Fruit fly (Drosophila melanogaster): ENCODE data around the gene Rac1.

Gene Rac1

dm6 chr3L:1329724-1330123, 27.2 kb upstream of the Rac1 start, which contains the start of gene ND-ACP (continued):
- TF ChIP-seq CG2875 (GFP tag; optimal IDR thresholded peaks at IDR 0.05) (no peak), CG30020 (tag; optimal IDR thresholded peaks at IDR 0.05) (peak; percentile 32), wdn (GFP tag; IDR thresholded peaks at IDR 0.05) (no peak), al (GFP tag; IDR thresholded peaks at IDR 0.05) (no peak), zen (tag; optimal IDR thresholded peaks at IDR 0.05) (no peak), CG8924 (tag; optimal IDR thresholded peaks at IDR 0.05) (no peak), jing (GFP tag; optimal IDR thresholded peaks at IDR 0.05) (no peak), CG7839 (tag; optimal IDR thresholded peaks at IDR 0.05) (no peak), Sry-δ (GFP tag; optimal IDR thresholded peaks at IDR 0.05) (peak; percentile 42), CG1603 (tag; optimal IDR thresholded peaks at IDR 0.05) (peak; percentile 46), Optix (GFP tag; IDR thresholded peaks at IDR 0.05) (no peak), luna (GFP tag; optimal IDR thresholded peaks at IDR 0.05) (no peak), Gug (GFP tag; IDR thresholded peaks at IDR 0.05) (no peak), ftz-f1 (GFP tag; optimal IDR thresholded peaks at IDR 0.05) (no peak), CG10565 (GFP tag; optimal IDR thresholded peaks at IDR 0.05) (no peak), CG4617 (GFP tag; optimal IDR thresholded peaks at IDR 0.05; ENCODE audit: borderline replicate concordance) (peak; percentile 28), Fer1 (GFP tag; optimal IDR thresholded peaks at IDR 0.05) (no peak), CHES-1-like (GFP tag; optimal IDR thresholded peaks at IDR 0.05) (no peak), CG14860 (GFP tag; IDR thresholded peaks at IDR 0.05; ENCODE audit: partially characterized antibody) (no peak), Med (GFP tag) (peak; percentile 67), slou (GFP tag; optimal IDR thresholded peaks at IDR 0.05) (no peak), pita (GFP tag; optimal IDR thresholded peaks at IDR 0.05) (no peak), CG11696 (GFP tag; IDR thresholded peaks at IDR 0.05) (no peak), CG18619 (GFP tag; optimal IDR thresholded peaks at IDR 0.05) (no peak), Abd-B (GFP tag; optimal IDR thresholded peaks at IDR 0.05) (no peak), CG9876 (GFP tag; optimal IDR thresholded peaks at IDR 0.05) (no peak), dati (GFP tag; IDR thresholded peaks at IDR 0.05) (no peak), CG15073 (GFP tag; optimal IDR thresholded peaks at IDR 0.05) (no peak), CG11456 (GFP tag; IDR thresholded peaks at IDR 0.05) (no peak), CG31365 (tag; optimal IDR thresholded peaks at IDR 0.05) (no peak), tup (GFP tag; optimal IDR thresholded peaks at IDR 0.05) (no peak), CG31224 (GFP tag; IDR thresholded peaks at IDR 0.05) (no peak), ato (GFP tag; IDR thresholded peaks at IDR 0.05; ENCODE audit: partially characterized antibody) (no peak), Opbp (GFP tag; IDR thresholded peaks at IDR 0.05; ENCODE audit: partially characterized antibody) (no peak), CG9215 (GFP tag; IDR thresholded peaks at IDR 0.05) (no peak), seq (GFP tag; IDR thresholded peaks at IDR 0.05) (no peak), Hr39 (optimal IDR thresholded peaks at IDR 0.05) (no peak), ssp (GFP tag; IDR thresholded peaks at IDR 0.05) (no peak), ash1 (GFP tag; optimal IDR thresholded peaks at IDR 0.05) (no peak), knrl (GFP tag; IDR thresholded peaks at IDR 0.05; ENCODE audit: partially characterized antibody) (no peak), repo (GFP tag; optimal IDR thresholded peaks at IDR 0.05) (no peak), prd (optimal IDR thresholded peaks at IDR 0.05) (no peak), prd (GFP tag; IDR thresholded peaks at IDR 0.05) (no peak), Atf6 (GFP tag; IDR thresholded peaks at IDR 0.05) (no peak), sug (tag; optimal IDR thresholded peaks at IDR 0.05) (no peak), Stat92E (GFP tag; optimal IDR thresholded peaks at IDR 0.05) (peak in 1 of 3 experiments; percentile 60), CG10274 (GFP tag; optimal IDR thresholded peaks at IDR 0.05) (no peak), CG11560 (tag; IDR thresholded peaks at IDR 0.05) (peak; percentile 97), CG16863 (GFP tag; optimal IDR thresholded peaks at IDR 0.05) (no peak), CG3281 (GFP tag; optimal IDR thresholded peaks at IDR 0.05) (no peak), CG3995 (GFP tag; optimal IDR thresholded peaks at IDR 0.05) (peak; percentile 56), Fer2 (tag; optimal IDR thresholded peaks at IDR 0.05) (no peak), CG1024 (GFP tag; IDR thresholded peaks at IDR 0.05) (no peak)

All from whole organism, embryonic.